Fruit fly (Drosophila melanogaster): ENCODE data around the gene CG14322.
A peak's percentile ranks its signal among the peaks of the same experiment; 100 is the strongest.

Gene CG14322

DNA sequence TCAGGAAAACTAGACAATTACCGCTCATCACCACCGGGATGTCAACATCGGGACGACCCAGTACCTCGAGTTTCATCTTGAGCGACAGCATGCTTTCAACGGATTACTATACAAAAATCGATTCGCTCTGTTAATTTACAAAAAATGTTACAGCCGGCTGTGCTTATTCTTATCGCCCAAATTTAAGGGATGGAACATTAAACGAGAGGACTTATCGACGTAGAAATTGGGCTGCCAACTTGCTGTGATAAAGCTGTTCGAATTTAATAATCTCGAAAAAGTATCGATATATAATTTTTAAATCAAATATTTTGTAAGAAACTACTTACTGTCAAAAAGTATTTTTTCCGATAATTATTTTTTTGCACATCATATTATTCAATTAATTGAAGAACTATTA, 39.4 kb downstream of the CG14322 start, which contains the start of gene CG31249 (continued):
- TF ChIP-seq CG8290 (GFP tag; optimal IDR thresholded peaks at IDR 0.05) (peak; percentile 13), CG8290 (tag; optimal IDR thresholded peaks at IDR 0.05) (no peak), grn (GFP tag; optimal IDR thresholded peaks at IDR 0.05) (no peak), CG3065 (GFP tag; optimal IDR thresholded peaks at IDR 0.05) (no peak), Pdp1 (GFP tag; optimal IDR thresholded peaks at IDR 0.05) (no peak), fd102C (GFP tag; optimal IDR thresholded peaks at IDR 0.05) (no peak), jumu (GFP tag; optimal IDR thresholded peaks at IDR 0.05) (no peak), Hr51 (GFP tag; optimal IDR thresholded peaks at IDR 0.05) (no peak), gro (GFP tag; optimal IDR thresholded peaks at IDR 0.05) (no peak), CG3847 (GFP tag; IDR thresholded peaks at IDR 0.05) (peak; percentile 22; the same call in 1 of the 2 replicates)

dm6 chr3R:17699891-17700487, 52.5 kb downstream of the CG14322 start:
- TF ChIP-seq sob (GFP tag; IDR thresholded peaks at IDR 0.05) (no peak), CG13287 (GFP tag; IDR thresholded peaks at IDR 0.05; ENCODE audit: partially characterized antibody) (peak; percentile 13), grn (GFP tag; optimal IDR thresholded peaks at IDR 0.05) (no peak), CG12104 (GFP tag; optimal IDR thresholded peaks at IDR 0.05) (no peak), vnd (GFP tag; IDR thresholded peaks at IDR 0.05; ENCODE audit: partially characterized antibody) (no peak), zen2 (GFP tag; IDR thresholded peaks at IDR 0.05; ENCODE audit: partially characterized antibody) (peak; percentile 12; the same call in 1 of the 3 replicates), CG6654 (GFP tag; optimal IDR thresholded peaks at IDR 0.05) (no peak), Hr39 (optimal IDR thresholded peaks at IDR 0.05) (no peak), NfI (GFP tag; optimal IDR thresholded peaks at IDR 0.05) (no peak), lmd (GFP tag; IDR thresholded peaks at IDR 0.05) (no peak), Hey (tag; optimal IDR thresholded peaks at IDR 0.05) (peak; percentile 46), zf30C (GFP tag; optimal IDR thresholded peaks at IDR 0.05) (no peak), PHDP (tag; optimal IDR thresholded peaks at IDR 0.05) (no peak), cg (GFP tag; optimal IDR thresholded peaks at IDR 0.05) (peak; percentile 74), CG34376 (GFP tag; optimal IDR thresholded peaks at IDR 0.05) (no peak), corto (GFP tag; optimal IDR thresholded peaks at IDR 0.05) (no peak), ssp (GFP tag; IDR thresholded peaks at IDR 0.05) (no peak), CG10147 (GFP tag; optimal IDR thresholded peaks at IDR 0.05) (no peak), cato (GFP tag; optimal IDR thresholded peaks at IDR 0.05; ENCODE audit: borderline replicate concordance) (no peak), H15 (GFP tag; IDR thresholded peaks at IDR 0.05) (no peak), CkIIα-i1 (GFP tag; IDR thresholded peaks at IDR 0.05) (no peak), CG2120 (GFP tag; optimal IDR thresholded peaks at IDR 0.05) (no peak), trem (tag; optimal IDR thresholded peaks at IDR 0.05) (no peak), fd64A (GFP tag; optimal IDR thresholded peaks at IDR 0.05) (no peak), CG2889 (GFP tag; IDR thresholded peaks at IDR 0.05) (no peak), sna (GFP tag; IDR thresholded peaks at IDR 0.05; ENCODE audit: partially characterized antibody) (no peak), wdn (GFP tag; IDR thresholded peaks at IDR 0.05) (no peak), CG10979 (tag; optimal IDR thresholded peaks at IDR 0.05) (no peak), CG10543 (GFP tag; optimal IDR thresholded peaks at IDR 0.05) (no peak), CG33213 (GFP tag; optimal IDR thresholded peaks at IDR 0.05) (no peak), ara (GFP tag; IDR thresholded peaks at IDR 0.05) (no peak), pzg (GFP tag; optimal IDR thresholded peaks at IDR 0.05) (no peak), Sry-β (GFP tag; optimal IDR thresholded peaks at IDR 0.05) (no peak), CG11398 (GFP tag; optimal IDR thresholded peaks at IDR 0.05) (no peak), toy (GFP tag; IDR thresholded peaks at IDR 0.05) (no peak), sens (GFP tag) (no peak), pros (GFP tag; optimal IDR thresholded peaks at IDR 0.05) (no peak), sd (tag; optimal IDR thresholded peaks at IDR 0.05) (peak; percentile 73), Lim3 (GFP tag; IDR thresholded peaks at IDR 0.05) (no peak), Hand (GFP tag; optimal IDR thresholded peaks at IDR 0.05) (no peak), tap (tag; optimal IDR thresholded peaks at IDR 0.05) (no peak)
